Fruit fly (Drosophila melanogaster) whole organism: ENCODE results near the gene CG15865.

Experiments
- CG8478 ChIP-seq: fragments of >200 bp; optimal IDR thresholded peaks from 2 replicates; lab custom pipeline; 2018; ENCODE audit warnings: inconsistent platforms
- Dll ChIP-seq: fragments of >200 bp; optimal IDR thresholded peaks from 2 replicates; lab custom pipeline; 2017
- EcR ChIP-seq, 2 experiments: fragments of >200 bp; optimal IDR thresholded peaks; 2 replicates each; lab custom pipeline; 2017; ENCODE audit warnings: missing biosample characterization in 2 of 2, missing genetic modification characterization in 2 of 2, missing genetic modification reagents in 2 of 2
- pan ChIP-seq: fragments of >200 bp; optimal IDR thresholded peaks from 2 replicates; lab custom pipeline; 2017
- psq ChIP-seq: fragments of >200 bp; optimal IDR thresholded peaks from 2 replicates; lab custom pipeline; 2017
- usp ChIP-seq: fragments of >200 bp; optimal IDR thresholded peaks from 2 replicates; lab custom pipeline; 2017; ENCODE audit warnings: missing biosample characterization, missing genetic modification characterization, mixed read lengths

dm6 chrX:16674538-16674937, 10.3 kb upstream of the CG15865 start:
- TF ChIP-seq psq (lab: Kevin White, UChicago) (no peak), pan (lab: Kevin White, UChicago) (no peak), usp (GFP tag; lab: Kevin White, UChicago) (no peak), CG8478 (lab: Kevin White, UChicago) (no peak), EcR (GFP tag; optimal IDR thresholded peaks at IDR 0.05; lab: Kevin White, UChicago) (no peak), Dll (lab: Kevin White, UChicago) (no peak)
